Worm (Caenorhabditis elegans) whole organism, midembryonic: ENCODE results near the gene msp-45.

Source experiments
- T22C8.4 ChIP-seq: fragments of 200-800 bp; sonication (Bioruptor generic); IDR thresholded peaks from 2 replicates; pipeline ENCODE4 v1.3.6; 2022; ENCODE audit warnings: missing genetic modification characterization, missing compliant biosample characterization
- cog-1 ChIP-seq: sonication (generic microtip); optimal IDR thresholded peaks from 2 replicates; lab custom pipeline; 2016; ENCODE audit warnings: missing genetic modification characterization, missing compliant biosample characterization
- flt-1 ChIP-seq: fragments of 200-800 bp; sonication (Bioruptor generic); IDR thresholded peaks from 2 replicates; pipeline ENCODE4 v1.3.6; 2022; ENCODE audit warnings: missing genetic modification characterization, missing compliant biosample characterization
- klf-2 ChIP-seq: fragments of 200-800 bp; sonication (Bioruptor generic); conservative IDR thresholded peaks from 2 replicates; pipeline ENCODE4 v1.3.6; 2022; ENCODE audit warnings: missing genetic modification reagents, missing genetic modification characterization, missing compliant biosample characterization
- med-1 ChIP-seq: sonication (generic microtip); optimal IDR thresholded peaks from 2 replicates; lab custom pipeline; 2017; ENCODE audit warnings: missing genetic modification characterization, mild to moderate bottlenecking, missing compliant biosample characterization, antibody characterized with exemption, missing genetic modification reagents; ENCODE audit not compliant: insufficient read depth
- ref-1 ChIP-seq: fragments of 200-800 bp; sonication (Bioruptor generic); conservative IDR thresholded peaks from 2 replicates; pipeline ENCODE4 v1.3.6; 2022; ENCODE audit warnings: missing genetic modification reagents, missing genetic modification characterization, missing compliant biosample characterization
- tab-1 ChIP-seq: fragments of 200-800 bp; sonication (Bioruptor generic); IDR thresholded peaks from 2 replicates; pipeline ENCODE4 v1.3.6; 2022; ENCODE audit warnings: missing genetic modification characterization, missing compliant biosample characterization
- ztf-23 ChIP-seq: fragments of 200-800 bp; sonication (Bioruptor generic); IDR thresholded peaks from 2 replicates; pipeline ENCODE4 v1.3.6; 2022; ENCODE audit warnings: missing genetic modification reagents, missing genetic modification characterization, missing compliant biosample characterization
- ztf-29 ChIP-seq: fragments of 200-800 bp; sonication (Bioruptor generic); IDR thresholded peaks from 2 replicates; pipeline ENCODE4 v1.3.6; 2022; ENCODE audit warnings: missing genetic modification reagents, missing genetic modification characterization, missing compliant biosample characterization

msp-45 gene

DNA sequence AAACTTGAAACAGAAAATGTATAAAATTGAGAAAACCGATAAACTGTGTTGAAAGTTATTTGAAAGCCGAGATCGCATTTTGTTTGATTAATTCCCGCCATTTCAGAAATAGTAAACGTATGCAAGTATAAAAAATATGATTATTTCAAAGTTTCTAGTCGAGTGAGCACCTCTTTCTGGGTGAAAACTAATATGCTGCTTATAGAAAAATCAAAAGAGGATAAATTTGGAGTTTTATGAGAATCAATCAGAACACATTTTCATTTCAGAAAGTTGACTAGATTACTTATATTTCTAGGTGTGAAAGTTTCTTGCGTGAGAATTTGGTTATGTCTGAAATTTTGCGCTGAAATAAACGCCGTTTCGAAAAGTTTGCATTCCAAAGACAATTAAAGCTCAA, 642 bp upstream of the msp-45 start, which contains the start of gene srb-13:
srb-13 (minus strand) TSS at position 101 of the 400 bp plus-strand sequence.
- TF ChIP-seq med-1 (GFP tag; lab: Kevin White, UChicago) (no peak), klf-2 (GFP tag; lab: Robert Waterston, UW) (no peak), ref-1 (no peak), T22C8.4 (GFP tag; lab: Robert Waterston, UW) (no peak), tab-1 (GFP tag; lab: Robert Waterston, UW) (no peak)

DNA sequence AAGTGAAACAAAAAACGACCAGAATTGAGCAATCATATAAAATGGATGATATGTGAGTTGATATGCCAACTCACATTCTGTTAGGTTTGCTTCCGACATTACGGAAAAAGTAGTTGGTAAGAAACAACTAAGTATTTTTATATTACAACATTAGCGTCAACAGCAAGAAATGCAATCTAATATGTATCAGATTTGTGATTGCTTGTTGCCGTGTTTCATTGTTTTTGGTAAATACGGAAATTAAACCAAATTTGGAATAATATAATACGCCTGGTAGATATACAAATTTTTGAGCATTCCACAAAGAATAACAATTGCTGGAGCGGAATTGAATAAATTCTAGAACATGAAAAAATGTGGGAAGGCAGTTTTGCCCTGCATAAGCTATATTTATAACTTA, 2.3 kb downstream of the msp-45 start, which contains the start of gene srb-12:
srb-12 (minus strand) TSS at position 101 of the 400 bp plus-strand sequence.
- TF ChIP-seq cog-1 (tag; lab: Kevin White, UChicago) (no peak), med-1 (GFP tag; lab: Kevin White, UChicago) (no peak), ref-1 (no peak), T22C8.4 (GFP tag; lab: Robert Waterston, UW) (no peak), klf-2 (GFP tag; lab: Robert Waterston, UW) (no peak), ztf-29 (no peak)

DNA sequence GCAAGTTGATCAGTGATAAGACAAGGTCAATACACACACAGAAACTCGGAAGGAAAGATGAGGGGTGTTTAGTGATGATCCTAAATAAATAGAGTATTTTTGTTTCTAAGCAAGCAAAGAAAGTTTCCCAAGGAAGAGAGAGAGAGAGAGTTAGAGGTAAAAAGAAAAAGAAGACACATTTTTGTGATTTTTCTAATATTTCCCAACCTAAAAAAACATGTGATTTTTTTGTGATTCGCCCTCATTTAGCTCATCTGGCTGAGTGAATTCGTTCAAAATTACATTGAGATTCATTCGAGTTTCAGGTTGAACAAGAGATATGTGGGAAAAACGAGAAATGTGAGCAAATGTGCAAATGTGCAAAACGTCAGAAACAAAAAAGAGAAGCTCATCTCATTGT, 6.1 kb downstream of the msp-45 start, which contains the start of gene srb-16:
srb-16 (minus strand) TSS at position 101 of the 400 bp plus-strand sequence.
- TF ChIP-seq ztf-23: no peak
- TF ChIP-seq ref-1: no peak
- no peak for TF ChIP-seq med-1 (GFP tag; lab: Kevin White, UChicago)
- TF ChIP-seq klf-2 (GFP tag; lab: Robert Waterston, UW): no peak
- TF ChIP-seq flt-1 (GFP tag; lab: Robert Waterston, UW): no peak
- TF ChIP-seq cog-1 (tag; lab: Kevin White, UChicago): no peak
- no peak for TF ChIP-seq tab-1 (GFP tag; lab: Robert Waterston, UW)
- no peak for TF ChIP-seq T22C8.4 (GFP tag; lab: Robert Waterston, UW)
- TF ChIP-seq ztf-29: no peak

DNA sequence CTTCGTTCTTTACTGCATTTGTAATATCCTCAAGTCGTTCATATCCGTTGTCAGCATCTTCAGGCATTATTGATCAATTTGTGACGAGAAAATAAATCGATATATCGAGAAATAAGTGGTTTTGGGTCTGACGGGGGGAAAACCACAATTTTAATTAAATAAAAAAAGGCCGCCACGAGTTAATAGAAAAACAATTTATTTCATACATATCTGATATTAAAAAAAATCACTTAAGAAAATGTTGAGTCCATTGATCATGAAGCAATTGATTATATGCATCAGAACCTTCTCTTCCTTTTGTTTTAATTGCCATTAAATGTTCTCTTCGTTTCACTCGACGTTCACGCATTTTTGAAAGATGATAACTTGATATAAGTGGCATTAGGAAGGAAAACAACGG, 8.5 kb downstream of the msp-45 start, which contains the start of gene F58A6.5:
F58A6.5 (minus strand) TSS at position 101 of the 400 bp plus-strand sequence.
- no peak for TF ChIP-seq med-1 (GFP tag; lab: Kevin White, UChicago)
- TF ChIP-seq tab-1 (GFP tag; lab: Robert Waterston, UW): no peak
- TF ChIP-seq flt-1 (GFP tag; lab: Robert Waterston, UW): no peak
- TF ChIP-seq cog-1 (tag; lab: Kevin White, UChicago): no peak
- TF ChIP-seq ref-1: no peak
- no peak for TF ChIP-seq ztf-29
- TF ChIP-seq T22C8.4 (GFP tag; lab: Robert Waterston, UW): no peak
- no peak for TF ChIP-seq ztf-23
- no peak for TF ChIP-seq klf-2 (GFP tag; lab: Robert Waterston, UW)

DNA sequence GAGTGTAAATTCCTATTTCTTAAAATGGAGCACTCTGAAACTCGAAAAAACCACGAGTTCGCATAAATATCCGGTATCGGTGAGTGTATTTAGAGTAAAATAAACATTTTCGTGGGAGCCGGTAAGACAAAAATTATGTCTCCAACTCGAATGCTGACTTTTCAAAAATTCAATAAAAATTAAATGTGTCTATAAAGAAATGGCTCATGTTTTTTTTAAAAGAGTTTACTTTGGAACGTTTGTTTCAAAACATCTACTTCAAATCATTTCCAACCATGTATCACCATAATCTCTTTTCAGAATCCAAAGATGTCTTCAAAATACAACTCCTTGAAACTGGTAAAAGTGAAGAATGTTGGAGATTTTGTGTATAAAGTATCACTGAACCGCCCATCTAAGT, 14.3 kb downstream of the msp-45 start, which contains the start of gene F58A6.1:
F58A6.1 (plus strand) TSS at position 301 of the 400 bp plus-strand sequence.
- no peak for TF ChIP-seq cog-1 (tag; lab: Kevin White, UChicago)
- TF ChIP-seq ref-1: no peak
- TF ChIP-seq ztf-29: no peak
- no peak for TF ChIP-seq med-1 (GFP tag; lab: Kevin White, UChicago)
- TF ChIP-seq ztf-23: no peak
- TF ChIP-seq flt-1 (GFP tag; lab: Robert Waterston, UW): no peak
- no peak for TF ChIP-seq T22C8.4 (GFP tag; lab: Robert Waterston, UW)
- no peak for TF ChIP-seq klf-2 (GFP tag; lab: Robert Waterston, UW)
- TF ChIP-seq tab-1 (GFP tag; lab: Robert Waterston, UW): no peak

DNA sequence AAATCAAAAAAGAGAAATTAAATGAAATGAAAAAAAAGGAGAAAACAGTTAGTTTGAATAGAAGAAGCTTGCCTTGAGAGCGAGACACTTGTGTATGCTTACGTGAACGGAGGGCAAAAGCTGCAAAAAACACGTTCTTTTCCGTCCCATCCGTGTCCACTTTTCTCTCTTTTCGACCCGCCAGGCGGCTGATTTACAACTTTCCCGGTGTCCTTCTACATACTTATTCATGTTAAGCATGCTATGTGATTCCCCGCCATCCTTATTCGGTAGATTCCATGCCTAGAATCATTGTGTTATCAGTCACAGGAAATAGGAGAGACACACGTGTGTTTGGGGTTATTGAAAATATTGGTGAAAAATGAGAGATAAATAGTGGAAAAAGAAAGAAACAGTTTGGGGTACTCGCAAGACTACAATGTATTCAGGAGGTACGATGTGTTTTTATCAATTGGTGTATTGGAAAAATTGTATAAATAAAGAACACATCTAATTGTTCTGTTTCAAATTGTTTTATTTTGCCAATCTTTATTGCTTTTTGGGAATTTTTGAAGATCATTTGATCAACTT, 14.9 kb downstream of the msp-45 start, which contains the start of gene nas-29:
nas-29 (minus strand) TSS at position 92 of the 570 bp plus-strand sequence.
- TF ChIP-seq T22C8.4 (GFP tag; lab: Robert Waterston, UW) (no peak), klf-2 (GFP tag; lab: Robert Waterston, UW) (no peak), flt-1 (GFP tag; lab: Robert Waterston, UW) (no peak), tab-1 (GFP tag; lab: Robert Waterston, UW) (no peak), ztf-23 (no peak), cog-1 (tag; lab: Kevin White, UChicago) (no peak), med-1 (GFP tag; lab: Kevin White, UChicago) (no peak), ztf-29 (no peak), ref-1 (no peak)

DNA sequence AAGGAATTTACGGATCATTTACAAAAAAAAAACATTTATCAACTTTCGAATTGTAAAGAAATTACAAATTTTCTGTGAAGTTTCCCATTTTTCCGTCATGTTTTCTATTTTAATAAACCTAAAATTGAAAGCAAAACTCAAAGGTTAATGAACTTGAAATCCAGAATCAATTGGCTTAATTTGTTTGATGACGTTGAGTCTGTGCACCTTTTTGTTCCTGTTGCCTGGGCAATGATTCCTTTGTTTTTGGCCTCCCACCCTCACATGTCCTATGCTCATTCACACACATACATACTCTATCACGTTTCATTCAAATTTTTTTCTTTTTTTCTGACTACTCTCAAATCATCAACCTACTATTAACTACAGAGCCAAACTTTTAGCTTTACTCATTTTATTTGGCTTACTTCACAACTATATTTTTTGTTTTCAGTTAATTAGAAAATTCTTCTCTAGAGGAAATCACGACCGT, 20.6 kb downstream of the msp-45 start, which contains the start of gene F58A6.2:
F58A6.2 (plus strand) TSS at position 422 of the 472 bp plus-strand sequence.
- TF ChIP-seq T22C8.4 (GFP tag; lab: Robert Waterston, UW): no peak
- TF ChIP-seq med-1 (GFP tag; lab: Kevin White, UChicago): no peak
- no peak for TF ChIP-seq cog-1 (tag; lab: Kevin White, UChicago)
- no peak for TF ChIP-seq ztf-29
- no peak for TF ChIP-seq ztf-23
- no peak for TF ChIP-seq flt-1 (GFP tag; lab: Robert Waterston, UW)
- no peak for TF ChIP-seq klf-2 (GFP tag; lab: Robert Waterston, UW)
- no peak for TF ChIP-seq ref-1
- TF ChIP-seq tab-1 (GFP tag; lab: Robert Waterston, UW): no peak

DNA sequence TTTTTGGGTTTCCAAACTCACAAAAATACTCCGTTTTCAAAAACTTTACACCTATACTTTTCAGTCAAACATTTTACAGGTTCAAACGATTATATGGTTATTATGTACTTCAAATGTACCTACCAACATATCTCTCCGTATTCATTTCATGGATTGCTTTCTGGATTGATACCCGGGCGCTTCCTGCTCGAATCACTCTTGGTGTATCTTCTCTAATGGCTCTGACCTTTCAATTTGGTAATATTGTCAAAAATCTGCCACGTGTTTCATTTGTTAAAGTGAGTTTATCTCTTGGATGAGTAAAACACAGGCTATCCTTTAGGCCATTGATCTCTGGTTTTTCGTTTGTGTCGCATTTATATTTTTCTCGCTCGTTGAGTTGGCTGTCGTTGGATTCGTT, 25.1 kb downstream of the msp-45 start:
- no peak for TF ChIP-seq ztf-29
- no peak for TF ChIP-seq ref-1
- no peak for TF ChIP-seq klf-2 (GFP tag; lab: Robert Waterston, UW)
- TF ChIP-seq med-1 (GFP tag; lab: Kevin White, UChicago): no peak
- TF ChIP-seq flt-1 (GFP tag; lab: Robert Waterston, UW): no peak
- no peak for TF ChIP-seq ztf-23
- no peak for TF ChIP-seq T22C8.4 (GFP tag; lab: Robert Waterston, UW)
- TF ChIP-seq tab-1 (GFP tag; lab: Robert Waterston, UW): no peak
- TF ChIP-seq cog-1 (tag; lab: Kevin White, UChicago): no peak

DNA sequence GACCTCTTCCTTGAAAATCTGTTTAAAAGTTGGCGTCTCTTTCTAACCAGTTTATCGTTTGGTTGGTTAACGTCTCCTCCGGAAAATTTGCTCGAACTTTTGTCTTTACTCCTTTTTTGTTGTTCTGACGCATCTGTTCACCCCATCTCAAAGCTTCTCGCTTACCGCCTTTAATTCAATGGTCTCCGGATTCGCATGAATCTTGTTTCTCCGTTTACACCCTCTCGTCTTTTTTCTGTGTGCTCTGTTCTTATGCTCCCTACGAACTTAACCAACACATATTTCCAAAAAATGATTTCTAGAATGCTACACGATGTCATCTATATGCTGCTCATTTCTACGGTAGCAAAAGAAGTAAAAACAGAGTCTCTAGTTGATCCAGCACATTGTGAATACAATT, 26.8 kb downstream of the msp-45 start, which contains the start of gene lgc-56:
lgc-56 (plus strand) TSS at position 301 of the 400 bp plus-strand sequence.
- TF ChIP-seq T22C8.4 (GFP tag; lab: Robert Waterston, UW) (no peak), klf-2 (GFP tag; lab: Robert Waterston, UW) (no peak), ref-1 (no peak), med-1 (GFP tag; lab: Kevin White, UChicago) (no peak), ztf-23 (no peak), ztf-29 (no peak), flt-1 (GFP tag; lab: Robert Waterston, UW) (no peak), cog-1 (tag; lab: Kevin White, UChicago) (no peak), tab-1 (GFP tag; lab: Robert Waterston, UW) (no peak)
